Worm (Caenorhabditis elegans) whole organism, midembryonic: Measurements from ENCODE around the gene srlf-2.

Experiments
- T22C8.4 ChIP-seq: fragments of 200-800 bp; sonication (Bioruptor generic); IDR thresholded peaks from 2 replicates; pipeline ENCODE4 v1.3.6; 2022; ENCODE audit warnings: missing genetic modification characterization, missing compliant biosample characterization
- cog-1 ChIP-seq: sonication (generic microtip); optimal IDR thresholded peaks from 2 replicates; lab custom pipeline; 2016; ENCODE audit warnings: missing genetic modification characterization, missing compliant biosample characterization
- flt-1 ChIP-seq: fragments of 200-800 bp; sonication (Bioruptor generic); IDR thresholded peaks from 2 replicates; pipeline ENCODE4 v1.3.6; 2022; ENCODE audit warnings: missing genetic modification characterization, missing compliant biosample characterization
- klf-2 ChIP-seq: fragments of 200-800 bp; sonication (Bioruptor generic); conservative IDR thresholded peaks from 2 replicates; pipeline ENCODE4 v1.3.6; 2022; ENCODE audit warnings: missing genetic modification reagents, missing genetic modification characterization, missing compliant biosample characterization
- med-1 ChIP-seq: sonication (generic microtip); optimal IDR thresholded peaks from 2 replicates; lab custom pipeline; 2017; ENCODE audit warnings: missing genetic modification characterization, mild to moderate bottlenecking, missing compliant biosample characterization, antibody characterized with exemption, missing genetic modification reagents; ENCODE audit not compliant: insufficient read depth
- ref-1 ChIP-seq: fragments of 200-800 bp; sonication (Bioruptor generic); conservative IDR thresholded peaks from 2 replicates; pipeline ENCODE4 v1.3.6; 2022; ENCODE audit warnings: missing genetic modification reagents, missing genetic modification characterization, missing compliant biosample characterization
- ztf-23 ChIP-seq: fragments of 200-800 bp; sonication (Bioruptor generic); IDR thresholded peaks from 2 replicates; pipeline ENCODE4 v1.3.6; 2022; ENCODE audit warnings: missing genetic modification reagents, missing genetic modification characterization, missing compliant biosample characterization
- ztf-29 ChIP-seq: fragments of 200-800 bp; sonication (Bioruptor generic); IDR thresholded peaks from 2 replicates; pipeline ENCODE4 v1.3.6; 2022; ENCODE audit warnings: missing genetic modification reagents, missing genetic modification characterization, missing compliant biosample characterization

- no peak for TF ChIP-seq klf-2 (GFP tag; lab: Robert Waterston, UW)
- TF ChIP-seq ztf-23 (GFP tag; lab: Robert Waterston, UW): no peak
- TF ChIP-seq T22C8.4 (GFP tag; lab: Robert Waterston, UW): no peak
- TF ChIP-seq flt-1: no peak
- TF ChIP-seq med-1 (GFP tag; lab: Kevin White, UChicago): no peak
- no peak for TF ChIP-seq ztf-29 (GFP tag; lab: Robert Waterston, UW)
- no peak for TF ChIP-seq cog-1 (tag; lab: Kevin White, UChicago)
- TF ChIP-seq ref-1 (GFP tag; lab: Robert Waterston, UW): no peak
Observed at ce11 chrIV:8538011-8538658, 48.1 kb downstream of the srlf-2 start.
